Worm (Caenorhabditis elegans) whole organism, L3 larva: ENCODE data around the gene F46B6.2.

ENCODE experiments used
- ZK546.5 ChIP-seq: sonication (generic microtip); optimal IDR thresholded peaks from 2 replicates; lab custom pipeline; 2017; ENCODE audit warnings: missing biosample characterization, missing genetic modification characterization
- ceh-82 ChIP-seq: fragments of 150-350 bp; optimal IDR thresholded peaks from 2 replicates; lab custom pipeline; 2014; ENCODE audit warnings: missing biosample characterization, missing genetic modification characterization
- elt-1 ChIP-seq: fragments of 150-350 bp; optimal IDR thresholded peaks from 2 replicates; lab custom pipeline; 2014; ENCODE audit warnings: missing biosample characterization, missing genetic modification characterization
- eor-1 ChIP-seq, 2 experiments: fragments of 150-350 bp; optimal IDR thresholded peaks; 2 replicates each; lab custom pipeline; 2014 to 2018; ENCODE audit warnings: missing biosample characterization in 2 of 2, missing genetic modification characterization in 2 of 2
- fkh-10 ChIP-seq: sonication (generic microtip); optimal IDR thresholded peaks from 2 replicates; lab custom pipeline; 2017; ENCODE audit warnings: missing biosample characterization, missing genetic modification reagents, missing genetic modification characterization
- lin-15B ChIP-seq: fragments of 150-350 bp; optimal IDR thresholded peaks from 2 replicates; lab custom pipeline; 2014; ENCODE audit warnings: missing biosample characterization, missing genetic modification characterization
- nfya-1 ChIP-seq: sonication (generic microtip); optimal IDR thresholded peaks from 2 replicates; lab custom pipeline; 2017; ENCODE audit warnings: missing genetic modification characterization, mild to moderate bottlenecking, missing compliant biosample characterization, antibody characterized with exemption, moderate library complexity; ENCODE audit not compliant: insufficient read depth
- nhr-25 ChIP-seq: sonication (generic microtip); optimal IDR thresholded peaks from 2 replicates; lab custom pipeline; 2017; ENCODE audit warnings: missing biosample characterization, missing genetic modification characterization
- nhr-43 ChIP-seq: sonication (generic microtip); optimal IDR thresholded peaks from 2 replicates; lab custom pipeline; 2016; ENCODE audit warnings: mild to moderate bottlenecking, missing genetic modification characterization, missing compliant biosample characterization; ENCODE audit not compliant: poor library complexity, severe bottlenecking
- nhr-76 ChIP-seq: fragments of 150-350 bp; sonication (generic microtip); optimal IDR thresholded peaks from 5 replicates; lab custom pipeline; 2014; ENCODE audit warnings: missing biosample characterization, missing genetic modification characterization
- unc-39 ChIP-seq: sonication (generic microtip); optimal IDR thresholded peaks from 4 replicates; lab custom pipeline; 2017; ENCODE audit warnings: missing biosample characterization, missing genetic modification characterization
- ztf-11 ChIP-seq: fragments of 150-350 bp; optimal IDR thresholded peaks from 2 replicates; lab custom pipeline; 2014; ENCODE audit warnings: missing biosample characterization, missing genetic modification characterization

- TF ChIP-seq elt-1 (tag; lab: Kevin White, UChicago): no peak
- TF ChIP-seq ZK546.5: no peak
- no peak for TF ChIP-seq nhr-76 (tag; lab: Kevin White, UChicago)
- no peak for TF ChIP-seq nfya-1 (tag; lab: Kevin White, UChicago)
- TF ChIP-seq nhr-25 (tag; lab: Kevin White, UChicago): no peak
- no peak for TF ChIP-seq ceh-82 (tag; lab: Kevin White, UChicago)
- TF ChIP-seq nhr-43: no peak
- TF ChIP-seq eor-1 (tag; optimal IDR thresholded peaks at IDR 0.05; lab: Kevin White, UChicago): no peak
- TF ChIP-seq fkh-10 (GFP tag; lab: Kevin White, UChicago): no peak
- TF ChIP-seq unc-39 (tag; lab: Kevin White, UChicago): no peak
- no peak for TF ChIP-seq lin-15B (tag; lab: Kevin White, UChicago)
- no peak for TF ChIP-seq ztf-11
Measured at ce11 chrV:9791332-9791731, 19.2 kb downstream of the F46B6.2 start, which contains the start of gene lipl-2.
